Fruit fly (Drosophila melanogaster) Kc167 (cell line): ENCODE data around the gene CG11164.

Experiments
- Myc ChIP-seq: fragments of >200 bp; optimal IDR thresholded peaks from 2 replicates; lab custom pipeline; 2017; ENCODE audit warnings: missing external identifiers
- Sin3A ChIP-seq: fragments of >200 bp; optimal IDR thresholded peaks from 2 replicates; lab custom pipeline; 2018; ENCODE audit warnings: missing external identifiers
- psq ChIP-seq: fragments of >200 bp; optimal IDR thresholded peaks from 2 replicates; lab custom pipeline; 2017; ENCODE audit warnings: missing external identifiers

DNA sequence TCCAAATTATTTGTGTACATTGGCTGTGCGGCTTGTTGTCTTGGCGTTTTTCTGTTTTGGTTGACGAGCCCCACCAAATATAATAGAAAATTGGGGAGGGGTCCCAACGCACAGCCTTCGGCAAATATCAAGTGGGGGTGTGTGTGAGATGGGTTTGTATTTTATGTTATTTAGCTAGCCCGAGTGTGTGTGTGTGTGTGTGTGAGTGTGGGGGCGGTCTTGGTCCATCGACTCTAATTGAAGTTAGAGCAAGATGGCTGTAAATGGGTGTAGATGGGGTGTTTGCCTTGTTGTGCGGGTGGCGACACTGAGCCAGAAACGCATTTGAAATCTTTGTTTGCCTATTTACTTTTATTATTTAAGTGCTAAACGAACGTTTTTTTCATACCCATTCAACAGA, 35.2 kb upstream of the CG11164 start:
- TF ChIP-seq Myc (lab: Kevin White, UChicago) (no peak), Sin3A (lab: Kevin White, UChicago) (no peak), psq (lab: Kevin White, UChicago) (no peak)
